Fruit fly (Drosophila melanogaster): ENCODE data around the gene Rpp14a.

Gene Rpp14a

DNA sequence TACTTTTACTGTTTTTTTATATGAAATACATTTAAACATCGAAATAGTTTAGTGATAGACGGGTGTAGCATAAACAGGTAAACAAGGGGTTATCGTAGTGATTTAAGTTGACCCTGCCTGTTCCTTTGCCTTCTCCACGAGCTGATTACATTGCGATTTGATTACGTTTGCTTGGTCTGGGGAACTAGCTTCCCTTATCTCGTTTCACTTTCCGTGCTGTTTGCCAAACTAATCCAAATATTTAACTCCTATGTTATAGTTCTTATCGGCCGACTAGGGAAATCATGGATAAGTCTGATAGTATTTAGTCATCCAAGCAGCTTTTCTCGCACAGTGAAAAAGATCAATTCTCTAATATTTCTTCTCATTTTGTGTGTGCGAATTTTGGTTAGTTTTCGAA is 5.3 kb downstream of the Rpp14a start:
- TF ChIP-seq CG8478 (optimal IDR thresholded peaks at IDR 0.05) (no peak), CTCF (optimal IDR thresholded peaks at IDR 0.05) (no peak)

DNA sequence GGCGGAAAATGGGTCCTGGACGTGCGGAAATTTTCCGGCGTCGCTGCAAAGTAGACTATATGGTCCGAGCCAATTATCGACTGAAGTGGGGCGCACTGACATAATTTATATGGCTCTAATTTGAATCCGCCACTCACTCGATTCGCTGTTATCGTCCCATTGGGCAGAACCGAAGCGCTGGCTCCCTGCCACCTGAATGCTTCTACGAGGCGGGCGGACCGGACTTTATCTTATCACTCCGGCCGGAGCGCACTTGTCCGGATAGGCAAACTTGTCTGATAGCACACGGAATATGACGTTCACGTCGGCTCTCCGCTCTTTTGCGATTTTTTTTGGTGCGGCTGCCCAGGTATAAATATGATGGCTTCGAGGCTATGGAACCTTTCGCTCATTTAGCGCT is 5.9 kb downstream of the Rpp14a start:
- TF ChIP-seq CG8478 (optimal IDR thresholded peaks at IDR 0.05) (no peak), CTCF (optimal IDR thresholded peaks at IDR 0.05) (no peak)

DNA sequence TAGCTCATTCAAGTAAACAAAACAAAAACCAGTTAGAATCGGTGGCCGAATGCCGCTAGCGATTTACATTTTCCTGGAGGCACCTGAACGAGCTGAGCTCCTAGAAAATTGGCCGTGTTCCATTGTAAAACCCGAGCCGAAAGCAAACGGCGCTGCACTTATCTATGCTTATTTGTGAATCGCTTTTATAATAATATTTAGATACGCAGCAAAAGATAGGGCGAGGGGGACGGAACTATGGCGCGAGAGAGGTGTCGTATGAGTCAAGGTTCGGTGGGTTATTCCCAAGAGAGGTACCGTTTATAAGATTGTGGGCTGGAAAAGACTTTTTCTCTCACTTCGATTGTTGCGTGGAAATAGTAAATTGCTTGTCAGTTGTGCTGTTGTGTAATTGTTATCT is 7.0 kb downstream of the Rpp14a start:
- TF ChIP-seq CTCF (optimal IDR thresholded peaks at IDR 0.05) (no peak), CG8478 (optimal IDR thresholded peaks at IDR 0.05) (no peak)

DNA sequence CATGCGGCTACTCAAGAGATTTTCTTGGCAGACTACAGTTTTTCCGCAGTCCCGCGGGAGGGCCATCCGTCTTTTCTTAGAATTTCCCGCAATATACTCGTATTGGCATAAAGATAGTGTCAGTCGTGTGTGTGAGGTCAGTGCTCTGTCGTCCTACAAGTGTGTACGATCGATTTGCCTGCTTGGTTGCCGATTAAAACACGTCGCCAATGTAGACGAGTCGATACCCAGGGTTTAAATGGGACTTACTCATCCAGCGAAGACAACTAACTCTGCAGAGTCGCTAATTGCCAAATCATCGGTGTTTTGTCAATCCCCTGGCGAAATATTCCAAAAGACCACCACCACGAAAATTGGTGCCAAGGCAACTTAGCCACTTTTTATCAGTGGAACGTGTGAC is 9.3 kb downstream of the Rpp14a start:
- TF ChIP-seq CG8478 (optimal IDR thresholded peaks at IDR 0.05): no peak

DNA sequence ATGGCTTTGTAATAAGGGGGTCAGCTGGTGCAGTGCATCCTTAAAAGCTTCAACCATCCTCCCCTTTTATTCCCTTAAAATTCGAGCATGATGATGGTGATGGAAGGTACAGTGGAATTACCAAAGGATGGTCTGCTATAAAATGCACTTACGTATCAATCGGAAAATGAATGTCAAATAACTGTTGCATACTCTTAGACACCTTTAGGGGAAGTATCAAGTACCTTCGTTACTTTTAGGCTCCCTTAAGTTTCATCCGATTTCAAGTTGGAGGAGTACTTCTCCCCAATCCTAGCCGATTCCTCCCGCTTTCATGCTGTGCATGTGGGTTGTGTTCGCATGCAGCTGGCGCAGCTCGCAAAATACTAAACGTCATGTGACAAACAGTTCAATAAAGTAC is 13.5 kb downstream of the Rpp14a start:
- no peak for TF ChIP-seq CG8478 (optimal IDR thresholded peaks at IDR 0.05)
- no peak for TF ChIP-seq CTCF (optimal IDR thresholded peaks at IDR 0.05)

DNA sequence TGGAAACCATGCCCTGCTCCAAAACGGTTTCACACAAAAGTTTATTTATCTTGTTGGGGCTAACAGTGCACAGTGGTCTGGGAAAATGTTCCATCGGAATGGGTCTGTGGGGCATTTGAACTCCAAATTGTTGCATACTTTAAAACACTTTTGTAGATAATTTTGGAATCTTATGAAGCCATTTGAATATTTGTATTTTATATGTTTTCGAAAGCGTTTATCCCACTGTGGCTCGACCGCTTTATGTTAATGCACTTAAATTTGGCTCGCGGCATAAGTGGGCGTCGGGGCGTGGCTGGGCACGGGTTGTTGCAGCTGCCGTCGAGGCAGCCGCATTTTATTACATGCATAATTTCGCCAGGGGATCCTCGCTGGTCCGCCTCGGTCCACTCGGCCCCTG is 15.2 kb downstream of the Rpp14a start:
- no peak for TF ChIP-seq CG8478 (optimal IDR thresholded peaks at IDR 0.05)

DNA sequence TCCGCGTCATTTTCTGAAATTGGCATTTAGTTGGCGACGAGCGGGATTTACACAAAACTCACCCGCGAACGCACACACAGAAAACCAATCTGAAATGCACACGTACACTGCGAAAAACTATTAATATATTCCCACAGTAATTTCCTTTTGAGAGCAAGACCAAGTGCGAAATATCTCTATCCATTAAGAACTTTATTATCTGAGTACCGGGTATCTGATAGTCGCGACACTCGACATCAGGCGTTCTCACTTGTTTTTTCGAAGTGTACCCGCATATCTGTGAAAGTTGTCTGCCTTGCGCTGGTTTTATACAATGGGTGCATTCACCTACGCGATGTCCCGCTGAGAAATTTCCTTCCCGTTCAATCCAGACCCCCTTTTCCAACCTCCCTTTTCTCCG is 19.4 kb downstream of the Rpp14a start:
- TF ChIP-seq CG8478 (optimal IDR thresholded peaks at IDR 0.05) (no peak), CTCF (optimal IDR thresholded peaks at IDR 0.05) (no peak)

DNA sequence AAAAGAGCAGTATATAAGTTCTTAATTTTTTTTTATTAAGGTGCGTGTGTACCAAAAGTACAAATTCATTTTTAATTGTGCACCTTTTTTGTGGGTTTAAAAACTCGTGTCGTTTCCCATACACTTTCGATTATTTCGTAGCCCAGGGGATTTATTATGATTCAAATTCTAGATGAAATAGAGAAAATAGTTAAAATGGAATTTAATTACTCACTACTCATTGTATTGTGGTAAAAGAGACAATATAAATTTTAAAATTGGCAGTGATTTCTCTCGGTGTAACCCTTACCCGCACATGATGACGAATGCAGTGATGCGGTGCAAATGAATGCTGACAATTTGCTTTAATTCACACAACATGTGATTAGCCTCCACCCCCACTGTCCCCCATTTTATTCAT is 26.6 kb downstream of the Rpp14a start:
- no peak for TF ChIP-seq CTCF (optimal IDR thresholded peaks at IDR 0.05)
- TF ChIP-seq CG8478 (optimal IDR thresholded peaks at IDR 0.05): no peak

DNA sequence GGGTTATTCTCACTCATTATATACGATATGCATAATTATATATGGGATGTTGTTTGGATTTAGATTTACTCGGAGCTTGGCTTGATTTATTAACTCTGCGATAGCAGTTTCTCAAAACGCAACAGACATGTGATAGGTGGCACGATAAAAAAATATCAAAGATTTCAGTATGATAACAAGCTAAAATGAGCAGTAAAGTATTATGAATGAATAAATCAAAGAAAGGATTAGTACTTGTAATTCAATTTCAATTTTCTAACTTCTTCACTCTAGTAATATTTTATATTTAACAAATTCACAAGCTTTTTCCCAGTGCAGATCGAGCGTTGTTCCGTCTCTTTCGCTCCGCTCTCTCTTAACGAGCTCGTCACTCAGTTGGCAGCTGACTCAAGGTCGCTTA is 27.5 kb downstream of the Rpp14a start:
- TF ChIP-seq CTCF (optimal IDR thresholded peaks at IDR 0.05) (no peak), CG8478 (optimal IDR thresholded peaks at IDR 0.05) (no peak)

DNA sequence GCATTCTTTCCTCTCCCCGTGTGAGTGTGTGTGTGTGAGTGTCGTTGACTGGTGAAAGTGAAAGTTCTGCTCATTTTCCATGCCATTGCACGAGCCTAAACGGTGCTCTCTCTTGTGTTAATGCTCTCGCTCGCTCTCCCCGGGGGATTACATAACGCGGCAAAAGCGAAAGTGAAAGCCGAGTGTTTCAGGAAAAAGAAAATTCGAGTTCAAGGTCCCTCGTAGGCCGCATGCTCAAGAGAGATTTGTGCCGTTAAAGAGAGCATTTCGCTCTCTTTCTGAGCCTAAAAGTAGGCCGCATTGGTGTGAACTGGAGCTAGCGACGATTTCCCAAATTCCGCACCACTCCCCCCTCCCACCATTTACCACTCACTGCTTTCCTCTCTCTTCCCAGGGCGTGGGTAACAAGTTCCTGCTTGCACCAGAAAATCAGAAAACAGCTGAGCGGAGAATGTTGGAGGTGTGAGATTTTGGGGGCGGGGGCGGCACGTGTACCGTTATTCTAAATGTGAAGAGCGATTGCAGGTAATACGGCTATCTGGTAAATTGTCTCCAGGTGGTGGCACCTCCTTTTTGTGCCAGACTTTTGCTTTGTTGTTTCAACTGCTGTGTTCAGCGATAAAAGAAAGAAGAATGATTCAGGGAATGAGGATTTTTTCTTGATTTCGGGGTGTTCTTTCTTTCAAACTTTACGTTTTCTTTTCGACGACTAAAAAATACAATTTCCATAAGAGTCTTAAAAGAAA is 33.8 kb downstream of the Rpp14a start:
- TF ChIP-seq CTCF (optimal IDR thresholded peaks at IDR 0.05) (no peak), CG8478 (optimal IDR thresholded peaks at IDR 0.05) (no peak)

DNA sequence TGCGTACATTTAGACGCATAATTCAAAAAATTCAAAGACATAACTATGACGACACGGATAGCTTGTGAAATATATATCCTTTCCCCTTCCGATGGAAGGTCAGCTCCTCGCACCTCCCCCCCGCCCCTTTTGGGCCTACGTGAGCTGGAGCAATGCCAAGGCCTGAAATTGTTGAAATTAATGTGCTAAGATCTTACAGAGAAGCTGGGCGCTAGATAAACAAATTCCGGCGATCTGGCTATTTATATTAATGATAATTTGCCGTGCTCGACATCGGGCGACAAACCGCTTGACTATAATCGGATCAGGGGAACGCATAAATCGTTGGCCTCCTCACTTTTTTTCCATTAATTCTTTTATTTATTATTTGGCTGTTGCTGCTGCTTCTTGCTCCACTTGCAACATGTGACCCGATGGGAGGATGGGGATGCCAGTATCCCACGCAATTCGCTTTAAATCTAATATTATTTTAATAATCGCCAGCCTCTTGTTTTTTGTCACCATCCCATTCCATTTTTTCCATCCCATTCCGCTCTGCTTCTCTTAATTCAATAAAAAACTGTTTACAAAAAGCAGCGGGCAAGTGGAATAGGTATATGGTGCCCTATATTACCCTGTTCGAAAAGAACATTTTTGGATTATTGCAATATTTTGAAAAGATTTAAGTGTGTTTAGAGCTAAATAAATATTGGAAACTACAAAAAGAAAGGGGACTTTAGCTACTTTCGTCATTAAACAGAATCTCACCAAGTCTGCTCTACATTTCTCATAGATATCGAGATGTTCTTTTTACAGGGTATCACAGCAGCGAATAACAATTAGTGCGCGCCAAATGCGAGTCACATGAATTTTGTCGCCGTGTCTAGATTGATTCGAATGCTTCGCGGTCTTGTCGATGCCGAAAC is 35.4 kb downstream of the Rpp14a start:
- TF ChIP-seq CTCF (optimal IDR thresholded peaks at IDR 0.05) (no peak), CG8478 (optimal IDR thresholded peaks at IDR 0.05) (no peak)

DNA sequence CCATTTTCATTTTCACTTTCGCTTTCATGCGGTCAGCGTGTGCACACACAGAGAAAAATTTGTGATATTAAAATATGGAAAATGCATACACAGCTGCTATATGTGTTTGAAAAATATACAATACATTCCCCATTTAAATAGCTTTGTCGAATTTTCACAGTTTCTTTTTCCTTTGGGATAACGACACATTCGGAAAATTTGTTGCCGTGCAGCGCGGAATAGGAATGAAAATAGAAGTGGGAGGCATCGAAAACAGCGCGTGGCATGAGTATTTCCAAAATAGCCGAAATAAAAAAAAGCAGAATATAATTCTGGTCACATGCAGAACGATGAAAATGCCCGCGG is 36.0 kb downstream of the Rpp14a start:
- TF ChIP-seq CTCF (optimal IDR thresholded peaks at IDR 0.05) (no peak), CG8478 (optimal IDR thresholded peaks at IDR 0.05) (no peak)

DNA sequence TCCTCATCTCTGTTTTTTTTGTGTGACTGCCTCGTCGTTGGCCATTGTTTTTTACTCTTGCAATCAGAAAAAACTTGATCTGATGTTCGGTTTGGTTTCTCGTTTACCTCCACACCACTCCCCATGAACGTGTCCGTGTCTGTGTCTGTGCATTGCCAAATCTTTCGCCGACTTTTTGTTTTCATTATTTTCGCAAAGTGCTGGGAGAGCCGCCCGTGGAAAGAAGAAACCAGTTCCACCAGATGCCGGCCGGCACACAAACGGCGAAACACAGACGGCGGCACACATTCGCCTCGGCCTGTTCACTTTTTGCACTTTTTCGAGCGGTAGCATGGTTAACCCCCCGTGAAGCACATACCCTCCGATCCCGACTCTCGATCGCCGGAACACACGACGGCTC is 38.7 kb downstream of the Rpp14a start:
- TF ChIP-seq CTCF (optimal IDR thresholded peaks at IDR 0.05) (no peak), CG8478 (optimal IDR thresholded peaks at IDR 0.05) (no peak)

DNA sequence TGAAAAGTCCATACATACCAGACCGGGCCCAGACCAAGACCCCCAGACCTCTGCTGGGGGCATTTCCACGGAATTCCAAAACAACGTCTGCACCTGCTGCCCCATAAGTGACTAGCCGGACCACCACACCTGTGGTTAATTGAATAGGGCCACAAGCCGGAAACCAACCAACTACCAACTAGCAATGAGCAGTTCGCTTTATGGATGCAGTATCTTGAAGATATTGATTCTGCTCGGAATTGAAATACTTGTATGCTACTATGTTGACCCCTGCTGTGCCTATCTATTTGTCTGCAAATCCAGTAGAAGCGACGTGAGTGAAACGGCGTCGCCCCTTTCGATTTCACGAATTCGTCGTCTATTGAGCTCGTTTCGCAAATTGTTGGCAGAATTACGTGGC is 39.2 kb downstream of the Rpp14a start:
- no peak for TF ChIP-seq CG8478 (optimal IDR thresholded peaks at IDR 0.05)
- no peak for TF ChIP-seq CTCF (optimal IDR thresholded peaks at IDR 0.05)

DNA sequence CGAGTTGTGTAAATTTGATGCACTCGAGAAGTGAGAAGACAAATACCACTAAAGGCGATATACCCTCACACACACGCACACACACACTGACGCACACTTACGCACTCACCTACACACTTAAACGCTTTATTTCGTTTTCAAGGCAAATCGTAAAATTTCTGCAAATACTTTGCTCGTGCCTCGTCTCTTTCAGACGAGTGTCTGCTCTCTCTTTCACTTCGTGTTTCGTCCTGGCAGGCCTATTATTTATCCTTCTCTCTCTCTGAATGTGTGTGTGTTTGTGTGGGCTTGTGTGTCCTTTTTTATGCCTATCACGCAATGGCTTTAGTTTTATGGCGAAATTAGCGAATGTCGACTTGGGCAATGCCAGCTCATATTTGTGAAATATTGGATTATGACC is 41.6 kb downstream of the Rpp14a start:
- TF ChIP-seq CG8478 (optimal IDR thresholded peaks at IDR 0.05) (no peak), CTCF (optimal IDR thresholded peaks at IDR 0.05) (no peak)

DNA sequence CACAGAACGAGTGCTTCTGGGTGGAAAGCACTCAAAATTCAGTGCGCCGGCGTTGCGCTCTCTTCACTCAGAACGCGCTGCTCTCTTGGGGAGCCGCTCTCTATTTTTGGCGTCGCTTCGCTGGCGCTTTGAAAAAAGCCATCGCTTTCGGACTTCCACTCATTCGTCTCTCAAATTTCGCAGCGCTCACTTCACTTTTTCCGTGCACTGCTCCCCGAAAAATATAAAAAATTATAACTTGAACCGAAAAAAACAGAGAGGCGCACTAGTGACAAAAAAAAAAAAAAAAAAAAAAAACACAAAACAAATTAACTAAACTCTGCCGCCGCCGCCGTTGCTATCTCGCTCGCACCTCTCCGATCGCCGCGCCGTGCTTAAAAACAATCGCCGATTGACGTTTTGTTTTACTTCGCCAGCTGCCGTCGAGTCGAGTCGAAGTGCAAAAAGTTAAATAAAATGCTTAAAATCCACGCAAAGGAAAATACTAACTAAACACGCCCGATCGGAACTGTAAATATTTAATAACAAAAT is 42.7 kb downstream of the Rpp14a start:
- TF ChIP-seq CG8478 (optimal IDR thresholded peaks at IDR 0.05): no peak
- TF ChIP-seq CTCF (optimal IDR thresholded peaks at IDR 0.05): no peak

Data from S2 (cell line).